Worm (Caenorhabditis elegans): ENCODE measurements around the gene C29E4.9.

The C29E4.9 gene

DNA sequence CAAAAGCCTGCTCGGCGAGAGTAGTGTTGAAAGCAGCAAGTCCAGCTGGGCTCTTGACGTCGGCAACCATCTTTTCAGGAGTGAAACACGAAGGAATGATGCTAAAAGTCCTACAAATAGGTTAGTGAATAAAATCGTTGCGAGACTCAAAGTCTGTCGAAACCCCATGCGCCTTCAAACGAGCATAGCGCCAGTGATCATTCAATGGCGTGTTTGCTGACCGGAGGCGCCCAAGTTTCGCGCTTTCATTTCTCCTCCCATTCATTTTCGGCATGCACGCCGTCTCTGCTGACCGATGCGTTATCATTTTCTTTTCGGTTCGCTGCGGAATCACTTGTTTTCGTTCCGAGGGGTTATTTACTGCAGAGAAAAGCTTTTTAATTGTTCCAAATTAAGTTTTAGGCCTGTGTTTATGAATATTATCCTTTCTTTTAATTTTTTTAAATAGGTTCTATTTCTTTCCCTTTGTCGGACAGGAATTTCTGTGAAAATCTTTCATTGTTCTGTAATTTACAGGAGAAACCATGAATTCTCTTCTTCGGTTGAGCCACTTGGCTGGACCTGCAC is 16.4 kb upstream of the C29E4.9 start, which contains the start of the genes eef-1B.1 and aco-2 (continued):
- TF ChIP-seq egl-18 (GFP tag; IDR thresholded peaks at IDR 0.05) (no peak), zfh-2 (GFP tag; conservative IDR thresholded peaks at IDR 0.05) (peak; percentile 89), zim-3 (tag; optimal IDR thresholded peaks at IDR 0.05) (no peak), pbrm-1 (GFP tag; IDR thresholded peaks at IDR 0.05) (peak; percentile 81), attf-6 (GFP tag; IDR thresholded peaks at IDR 0.05) (no peak), atf-7 (tag; optimal IDR thresholded peaks at IDR 0.05) (peak; percentile 36), dox-1 (GFP tag; IDR thresholded peaks at IDR 0.05) (peak; percentile 88), ceh-58 (GFP tag; IDR thresholded peaks at IDR 0.05) (no peak), madf-8 (GFP tag; conservative IDR thresholded peaks at IDR 0.05) (peak; percentile 56; the same call in 1 of the 2 replicates), K12H6.12 (tag; optimal IDR thresholded peaks at IDR 0.05) (peak; percentile 52), ztf-18 (tag; optimal IDR thresholded peaks at IDR 0.05) (peak; percentile 98), mcd-1 (GFP tag; IDR thresholded peaks at IDR 0.05) (peak; percentile 88), hlh-26 (GFP tag; conservative IDR thresholded peaks at IDR 0.05) (no peak), ztf-6 (GFP tag; IDR thresholded peaks at IDR 0.05) (no peak), ekl-4 (GFP tag; IDR thresholded peaks at IDR 0.05) (peak; percentile 87), somi-1 (GFP tag; optimal IDR thresholded peaks at IDR 0.05) (no peak), mel-28 (tag; optimal IDR thresholded peaks at IDR 0.05; ENCODE audit: borderline replicate concordance) (no peak), lsl-1 (GFP tag; optimal IDR thresholded peaks at IDR 0.05) (peak; percentile 72), madf-6 (GFP tag; IDR thresholded peaks at IDR 0.05) (peak; percentile 84), attf-5 (GFP tag; optimal IDR thresholded peaks at IDR 0.05) (peak; percentile 88), egl-44 (GFP tag; IDR thresholded peaks at IDR 0.05) (peak; percentile 87), nhr-80 (tag; optimal IDR thresholded peaks at IDR 0.05) (peak; percentile 94), snpc-1.1 (tag; optimal IDR thresholded peaks at IDR 0.05; ENCODE audit: insufficient read depth) (no peak), F23B12.7 (tag; optimal IDR thresholded peaks at IDR 0.05; ENCODE audit: insufficient read depth) (peak; percentile 57), lir-1 (GFP tag; conservative IDR thresholded peaks at IDR 0.05) (peak; percentile 42; the same call in 1 of the 2 replicates), hmg-1.2 (GFP tag; IDR thresholded peaks at IDR 0.05) (peak; percentile 55), tlf-1 (GFP tag; optimal IDR thresholded peaks at IDR 0.05) (peak; percentile 78), cebp-1 (GFP tag; IDR thresholded peaks at IDR 0.05) (peak; percentile 53; the same call in 1 of the 2 replicates), cebp-1 (tag; optimal IDR thresholded peaks at IDR 0.05) (peak; percentile 87), rcor-1 (GFP tag; IDR thresholded peaks at IDR 0.05) (peak; percentile 67), nhr-27 (tag; optimal IDR thresholded peaks at IDR 0.05) (no peak), let-607 (tag; optimal IDR thresholded peaks at IDR 0.05) (peak; percentile 9 to 69), snpc-4 (GFP tag; optimal IDR thresholded peaks at IDR 0.05) (no peak), snpc-4 (tag; optimal IDR thresholded peaks at IDR 0.05) (peak; percentile 2 to 63 (median 54)), B0336.3 (GFP tag; IDR thresholded peaks at IDR 0.05) (peak; percentile 70; the same call in 1 of the 2 replicates), nfyb-1 (GFP tag; IDR thresholded peaks at IDR 0.05) (peak; percentile 85), attf-3 (GFP tag; conservative IDR thresholded peaks at IDR 0.05) (peak; percentile 72), lin-40 (tag; optimal IDR thresholded peaks at IDR 0.05) (peak; percentile 84), ztf-26 (tag; optimal IDR thresholded peaks at IDR 0.05) (peak; percentile 74), xnd-1 (tag; optimal IDR thresholded peaks at IDR 0.05) (peak; percentile 40), lsy-27 (tag; optimal IDR thresholded peaks at IDR 0.05; ENCODE audit: borderline replicate concordance, insufficient read depth) (no peak), F49E8.2 (tag; optimal IDR thresholded peaks at IDR 0.05; ENCODE audit: insufficient read depth) (no peak), pha-4 (tag; optimal IDR thresholded peaks at IDR 0.05) (no peak), ceh-27 (GFP tag; optimal IDR thresholded peaks at IDR 0.05) (peak; percentile 77), ets-4 (GFP tag; optimal IDR thresholded peaks at IDR 0.05) (peak; percentile 63), lin-54 (GFP tag; optimal IDR thresholded peaks at IDR 0.05) (peak; percentile 86), madf-3 (GFP tag; IDR thresholded peaks at IDR 0.05) (peak; percentile 92)

Data from whole organism, young adult.